Fruit fly (Drosophila melanogaster) whole organism, adult: Measurements from ENCODE around the gene Ndf.
A peak's percentile ranks its signal among the peaks of the same experiment; 100 is the strongest.

Experiments used
- CG12768 ChIP-seq: fragments of 200-800 bp; sonication (Bioruptor generic); optimal IDR thresholded peaks from 2 replicates; lab custom pipeline; 2017; ENCODE audit warnings: missing biosample characterization, missing genetic modification characterization, mild to moderate bottlenecking, moderate library complexity, missing genetic modification reagents
- CG7101 ChIP-seq: fragments of 200-800 bp; sonication (Bioruptor generic); optimal IDR thresholded peaks from 2 replicates; lab custom pipeline; 2018; ENCODE audit warnings: missing biosample characterization, mild to moderate bottlenecking, missing genetic modification characterization, moderate library complexity
- Clk ChIP-seq: fragments of 200-800 bp; sonication (Bioruptor generic); optimal IDR thresholded peaks from 2 replicates; lab custom pipeline; 2017; ENCODE audit warnings: missing biosample characterization, missing genetic modification characterization
- Mnt ChIP-seq: fragments of 200-800 bp; sonication (Bioruptor generic); optimal IDR thresholded peaks from 2 replicates; lab custom pipeline; 2016; ENCODE audit warnings: missing biosample characterization, mild to moderate bottlenecking, missing genetic modification characterization
- bab1 ChIP-seq: fragments of 200-800 bp; sonication (Bioruptor generic); optimal IDR thresholded peaks from 3 replicates; lab custom pipeline; 2019; ENCODE audit warnings: missing biosample characterization, mild to moderate bottlenecking, missing genetic modification characterization, moderate library complexity
- kay ChIP-seq: fragments of 200-800 bp; sonication (Bioruptor generic); peaks from one replicate; lab custom pipeline; 2016; ENCODE audit warnings: missing biosample characterization, missing genetic modification characterization, borderline replicate concordance
- tj ChIP-seq: fragments of 200-800 bp; sonication (Bioruptor generic); optimal IDR thresholded peaks from 3 replicates; lab custom pipeline; 2017; ENCODE audit warnings: missing biosample characterization, mild to moderate bottlenecking, missing genetic modification characterization, moderate library complexity

- TF ChIP-seq CG12768 (GFP tag; lab: Kevin White, UChicago) (peak; percentile 66), kay (GFP tag; lab: Kevin White, UChicago) (no peak), bab1 (GFP tag; lab: Kevin White, UChicago) (peak; percentile 61), Mnt (GFP tag; lab: Kevin White, UChicago) (peak; percentile 71), Clk (GFP tag; lab: Kevin White, UChicago) (peak; percentile 25), CG7101 (peak; percentile 77), tj (GFP tag; lab: Kevin White, UChicago) (peak; percentile 15)
Measured at dm6 chr2L:10003593-10003992, at the start of gene Ndf.
